Fruit fly (Drosophila melanogaster) whole organism, prepupa: Measurements from ENCODE around the gene CG34247.

Experiments
- Blimp-1 ChIP-seq: fragments of 200-800 bp; sonication (Bioruptor generic); optimal IDR thresholded peaks from 3 replicates; lab custom pipeline; 2017; ENCODE audit warnings: missing biosample characterization, missing genetic modification characterization, mild to moderate bottlenecking, moderate library complexity, missing genetic modification reagents
- CG10631 ChIP-seq: fragments of 200-800 bp; sonication (Bioruptor generic); optimal IDR thresholded peaks from 2 replicates; lab custom pipeline; 2016; ENCODE audit warnings: missing biosample characterization, missing genetic modification characterization
- CG10669 ChIP-seq: fragments of 200-800 bp; sonication (Bioruptor generic); optimal IDR thresholded peaks from 3 replicates; lab custom pipeline; 2018; ENCODE audit warnings: missing biosample characterization, mild to moderate bottlenecking, missing genetic modification characterization, moderate library complexity
- CG11902 ChIP-seq: fragments of 200-800 bp; sonication (Bioruptor generic); optimal IDR thresholded peaks from 3 replicates; lab custom pipeline; 2016; ENCODE audit warnings: missing biosample characterization, missing genetic modification characterization
- CG3032 ChIP-seq: fragments of 200-800 bp; optimal IDR thresholded peaks from 2 replicates; lab custom pipeline; 2019; ENCODE audit warnings: missing biosample characterization, mild to moderate bottlenecking, missing genetic modification characterization, moderate library complexity
- CG32006 ChIP-seq: fragments of 200-800 bp; sonication (Bioruptor generic); optimal IDR thresholded peaks from 3 replicates; lab custom pipeline; 2017; ENCODE audit warnings: missing biosample characterization, mild to moderate bottlenecking, missing genetic modification characterization
- CG34406 ChIP-seq: fragments of 200-800 bp; sonication (Bioruptor generic); optimal IDR thresholded peaks from 3 replicates; lab custom pipeline; 2016; ENCODE audit warnings: missing biosample characterization, missing genetic modification characterization
- CG3919 ChIP-seq: fragments of 200-800 bp; sonication (Bioruptor generic); optimal IDR thresholded peaks from 3 replicates; lab custom pipeline; 2016; ENCODE audit warnings: missing biosample characterization, missing genetic modification characterization
- CG6163 ChIP-seq: fragments of 200-800 bp; sonication (Bioruptor generic); IDR thresholded peaks from 3 replicates; pipeline ENCODE4 v1.3.6; 2022; ENCODE audit warnings: missing biosample characterization, missing genetic modification characterization
- CG6276 ChIP-seq: fragments of 200-800 bp; sonication (Bioruptor generic); optimal IDR thresholded peaks from 2 replicates; lab custom pipeline; 2017; ENCODE audit warnings: missing biosample characterization, mild to moderate bottlenecking, missing genetic modification characterization
- CG6792 ChIP-seq: fragments of 200-800 bp; sonication (Bioruptor generic); optimal IDR thresholded peaks from 3 replicates; lab custom pipeline; 2016; ENCODE audit warnings: missing biosample characterization, missing genetic modification characterization
- CG7368 ChIP-seq: fragments of 200-800 bp; sonication (Bioruptor generic); optimal IDR thresholded peaks from 3 replicates; lab custom pipeline; 2016; ENCODE audit warnings: missing biosample characterization, missing genetic modification characterization
- CG8319 ChIP-seq: fragments of 200-800 bp; sonication (Bioruptor generic); optimal IDR thresholded peaks from 3 replicates; lab custom pipeline; 2016; ENCODE audit warnings: missing biosample characterization, missing genetic modification characterization
- CG8632 ChIP-seq: fragments of 200-800 bp; sonication (Bioruptor generic); optimal IDR thresholded peaks from 3 replicates; lab custom pipeline; 2016; ENCODE audit warnings: missing biosample characterization, missing genetic modification characterization
- CG9139 ChIP-seq: fragments of 200-800 bp; sonication (Bioruptor generic); optimal IDR thresholded peaks from 3 replicates; lab custom pipeline; 2017; ENCODE audit warnings: missing biosample characterization, mild to moderate bottlenecking, missing genetic modification characterization
- Eip78C ChIP-seq: fragments of 200-800 bp; sonication (Bioruptor generic); peaks from one replicate; lab custom pipeline; 2016; ENCODE audit warnings: missing biosample characterization, missing genetic modification characterization
- Ets21C ChIP-seq: fragments of 200-800 bp; sonication (Bioruptor generic); optimal IDR thresholded peaks from 3 replicates; lab custom pipeline; 2016; ENCODE audit warnings: missing biosample characterization, missing genetic modification characterization
- Ets96B ChIP-seq: fragments of 200-800 bp; optimal IDR thresholded peaks from 2 replicates; lab custom pipeline; 2019; ENCODE audit warnings: missing biosample characterization, mild to moderate bottlenecking, missing genetic modification characterization, moderate library complexity
- Lpt ChIP-seq: fragments of 200-800 bp; sonication (Bioruptor generic); optimal IDR thresholded peaks from 3 replicates; lab custom pipeline; 2016; ENCODE audit warnings: missing biosample characterization, missing genetic modification characterization
- OdsH ChIP-seq: fragments of 200-800 bp; sonication (Bioruptor generic); optimal IDR thresholded peaks from 3 replicates; lab custom pipeline; 2016; ENCODE audit warnings: missing biosample characterization, missing genetic modification characterization
- Smox ChIP-seq: fragments of 200-800 bp; sonication (Bioruptor generic); optimal IDR thresholded peaks from 3 replicates; lab custom pipeline; 2016; ENCODE audit warnings: missing biosample characterization, missing genetic modification characterization
- Sox14 ChIP-seq: fragments of 200-800 bp; sonication (Bioruptor generic); optimal IDR thresholded peaks from 3 replicates; lab custom pipeline; 2016; ENCODE audit warnings: missing biosample characterization, missing genetic modification characterization
- achi ChIP-seq: fragments of 200-800 bp; sonication (Bioruptor generic); optimal IDR thresholded peaks from 3 replicates; lab custom pipeline; 2016; ENCODE audit warnings: missing biosample characterization, missing genetic modification characterization
- acj6 ChIP-seq: fragments of 200-800 bp; sonication (Bioruptor generic); optimal IDR thresholded peaks from 3 replicates; lab custom pipeline; 2016; ENCODE audit warnings: missing biosample characterization, missing genetic modification characterization
- cyc ChIP-seq: fragments of 200-800 bp; sonication (Bioruptor generic); optimal IDR thresholded peaks from 3 replicates; lab custom pipeline; 2016; ENCODE audit warnings: missing biosample characterization, missing genetic modification characterization
- dsx ChIP-seq: fragments of 200-800 bp; optimal IDR thresholded peaks from 3 replicates; lab custom pipeline; 2019; ENCODE audit warnings: missing biosample characterization, mild to moderate bottlenecking, missing genetic modification characterization, moderate library complexity; ENCODE audit not compliant: poor library complexity, severe bottlenecking
- esn ChIP-seq: fragments of 200-800 bp; sonication (Bioruptor generic); optimal IDR thresholded peaks from 2 replicates; lab custom pipeline; 2016; ENCODE audit warnings: missing biosample characterization, mild to moderate bottlenecking, missing genetic modification characterization, moderate library complexity
- fd59A ChIP-seq: fragments of 200-800 bp; sonication (Bioruptor generic); optimal IDR thresholded peaks from 2 replicates; lab custom pipeline; 2017; ENCODE audit warnings: missing biosample characterization, mild to moderate bottlenecking, missing genetic modification characterization, missing genetic modification reagents
- pdm3 ChIP-seq: fragments of 200-800 bp; sonication (Bioruptor generic); optimal IDR thresholded peaks from 3 replicates; lab custom pipeline; 2016; ENCODE audit warnings: missing biosample characterization, missing genetic modification characterization
- salr ChIP-seq, 2 experiments: fragments of 200-800 bp; sonication (Bioruptor generic); optimal IDR thresholded peaks; 3 replicates each; lab custom pipeline; 2016 to 2018; ENCODE audit warnings: missing biosample characterization in 2 of 2, missing genetic modification characterization in 2 of 2, mild to moderate bottlenecking in 1 of 2
- spab ChIP-seq: fragments of 200-800 bp; sonication (Bioruptor generic); optimal IDR thresholded peaks from 2 replicates; lab custom pipeline; 2017; ENCODE audit warnings: missing biosample characterization, mild to moderate bottlenecking, missing genetic modification characterization, missing genetic modification reagents
- ss ChIP-seq, 2 experiments: fragments of 200-800 bp; sonication (Bioruptor generic); optimal IDR thresholded peaks; 2 replicates in 1 of 2; 3 replicates in 1 of 2; lab custom pipeline; 2017 to 2018; ENCODE audit warnings: mild to moderate bottlenecking in 2 of 2, missing biosample characterization in 2 of 2, missing genetic modification characterization in 2 of 2, moderate library complexity in 1 of 2
- svp ChIP-seq: fragments of 200-800 bp; sonication (Bioruptor generic); peaks from one replicate; lab custom pipeline; 2016; ENCODE audit warnings: missing biosample characterization, missing genetic modification characterization
- topi ChIP-seq: fragments of 200-800 bp; sonication (Bioruptor generic); optimal IDR thresholded peaks from 3 replicates; lab custom pipeline; 2016; ENCODE audit warnings: missing biosample characterization, missing genetic modification characterization
- vri ChIP-seq: fragments of 200-800 bp; sonication (Bioruptor generic); optimal IDR thresholded peaks from 3 replicates; lab custom pipeline; 2016; ENCODE audit warnings: missing biosample characterization, mild to moderate bottlenecking, missing genetic modification characterization

The CG34247 gene

dm6 chr3L:16211936-16212287 lies 49.5 kb downstream of the CG34247 start:
- no peak for TF ChIP-seq CG6163 (GFP tag; lab: Robert Waterston, UW)
- TF ChIP-seq CG34406 (GFP tag; lab: Kevin White, UChicago) = peak; percentile 44
- TF ChIP-seq Sox14 (GFP tag; lab: Kevin White, UChicago) = no peak
- TF ChIP-seq acj6 (GFP tag; lab: Kevin White, UChicago) = peak; percentile 48
- no peak for TF ChIP-seq Ets21C (GFP tag; lab: Kevin White, UChicago)
- TF ChIP-seq CG10669 (GFP tag; lab: Kevin White, UChicago) = peak; percentile 13
- TF ChIP-seq CG8319 (GFP tag; lab: Kevin White, UChicago) = no peak
- peak; percentile 14 for TF ChIP-seq Blimp-1
- no peak for TF ChIP-seq Smox (GFP tag; lab: Kevin White, UChicago)
- peak; percentile 25 for TF ChIP-seq topi (GFP tag; lab: Kevin White, UChicago)
- TF ChIP-seq svp = peak; percentile 35
- TF ChIP-seq CG7368 (GFP tag; lab: Kevin White, UChicago) = no peak
- TF ChIP-seq CG9139 = no peak
- TF ChIP-seq dsx (GFP tag; lab: Kevin White, UChicago) = no peak
- TF ChIP-seq ss (GFP tag; optimal IDR thresholded peaks at IDR 0.05; lab: Kevin White, UChicago) = peak in 1 of 2 experiments; percentile 51
- TF ChIP-seq esn (GFP tag; lab: Kevin White, UChicago) = peak; percentile 54
- TF ChIP-seq Lpt (GFP tag; lab: Kevin White, UChicago) = no peak
- TF ChIP-seq Ets96B (tag; lab: Kevin White, UChicago) = peak; percentile 38
- TF ChIP-seq OdsH (GFP tag; lab: Kevin White, UChicago) = peak; percentile 37
- peak; percentile 10 for TF ChIP-seq CG6792
- peak; percentile 42 for TF ChIP-seq achi (GFP tag; lab: Kevin White, UChicago)
- TF ChIP-seq CG32006 (GFP tag; lab: Kevin White, UChicago) = peak; percentile 47
- no peak for TF ChIP-seq fd59A (GFP tag; lab: Kevin White, UChicago)
- no peak for TF ChIP-seq pdm3
- TF ChIP-seq CG6276 (GFP tag; lab: Kevin White, UChicago) = no peak
- TF ChIP-seq CG11902 (GFP tag; lab: Kevin White, UChicago) = no peak
- peak in 1 of 2 experiments; percentile 18 for TF ChIP-seq salr (GFP tag; optimal IDR thresholded peaks at IDR 0.05; lab: Kevin White, UChicago)
- peak; percentile 48 for TF ChIP-seq CG10631 (GFP tag; lab: Kevin White, UChicago)
- no peak for TF ChIP-seq vri (GFP tag; lab: Kevin White, UChicago)
- TF ChIP-seq Eip78C (GFP tag; lab: Kevin White, UChicago) = peak; percentile 76
- TF ChIP-seq CG3919 (GFP tag; lab: Kevin White, UChicago) = no peak
- no peak for TF ChIP-seq spab (GFP tag; lab: Kevin White, UChicago)
- peak; percentile 60 for TF ChIP-seq CG8632 (GFP tag; lab: Kevin White, UChicago)
- TF ChIP-seq cyc (GFP tag; lab: Kevin White, UChicago) = no peak
- TF ChIP-seq CG3032 = peak; percentile 63
